Worm (Caenorhabditis elegans) whole organism, early embryonic: Measurements from ENCODE around the gene pho-4.

Experiments used
- ama-1 ChIP-seq: fragments of 150-350 bp; optimal IDR thresholded peaks from 2 replicates; lab custom pipeline; 2014
- ceh-36 ChIP-seq: sonication (generic microtip); optimal IDR thresholded peaks from 2 replicates; lab custom pipeline; 2016; ENCODE audit warnings: missing genetic modification characterization, inconsistent platforms, missing compliant biosample characterization
- ets-7 ChIP-seq: sonication (generic microtip); optimal IDR thresholded peaks from 2 replicates; lab custom pipeline; 2016; ENCODE audit warnings: missing genotype, missing genetic modification characterization, missing compliant biosample characterization
- flt-1 ChIP-seq: fragments of 200-800 bp; sonication (Bioruptor generic); IDR thresholded peaks from 2 replicates; pipeline ENCODE4 v1.3.6; 2022; ENCODE audit warnings: missing genetic modification characterization, missing compliant biosample characterization
- pes-1 ChIP-seq: fragments of 200-800 bp; sonication (Bioruptor generic); IDR thresholded peaks from 2 replicates; pipeline ENCODE4 v1.3.6; 2022; ENCODE audit warnings: missing genetic modification reagents, missing genetic modification characterization, missing compliant biosample characterization
- scrt-1 ChIP-seq: fragments of 200-800 bp; sonication (Bioruptor generic); IDR thresholded peaks from 2 replicates; pipeline ENCODE4 v1.3.6; 2022; ENCODE audit warnings: missing genetic modification characterization, missing compliant biosample characterization

DNA sequence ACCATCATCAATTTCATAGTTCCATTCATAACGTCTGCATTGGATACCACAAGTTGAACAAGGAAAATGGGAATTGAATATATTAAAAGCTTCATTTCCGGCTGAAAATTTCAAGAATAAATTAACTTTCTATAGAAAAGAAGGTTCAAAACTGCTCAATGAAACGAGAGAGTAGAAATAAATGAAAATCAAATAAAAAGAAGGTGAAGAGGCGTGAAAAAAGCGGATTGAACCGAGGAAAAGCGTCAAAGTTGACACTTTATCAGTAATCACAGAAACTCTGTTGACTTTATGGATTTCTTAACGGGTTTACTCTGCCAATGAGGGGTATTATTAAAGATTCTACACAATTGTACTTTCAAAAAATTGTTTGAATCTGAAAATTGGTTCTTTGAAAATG lies at the start of gene pho-4:
- no peak for TF ChIP-seq pes-1 (GFP tag; lab: Robert Waterston, UW)
- no peak for TF ChIP-seq ama-1
- TF ChIP-seq ets-7 (tag; lab: Kevin White, UChicago): no peak
- no peak for TF ChIP-seq flt-1 (GFP tag; lab: Robert Waterston, UW)
- TF ChIP-seq ceh-36 (tag; lab: Kevin White, UChicago): no peak
- TF ChIP-seq scrt-1 (GFP tag; lab: Robert Waterston, UW): no peak
